Worm (Caenorhabditis elegans) whole organism, L4 larva: ENCODE data around the gene hlh-10.

Source experiments
- cey-2 ChIP-seq: sonication (generic microtip); optimal IDR thresholded peaks from 3 replicates; lab custom pipeline; 2017; ENCODE audit warnings: missing genetic modification characterization, mild to moderate bottlenecking, missing compliant biosample characterization, antibody characterized with exemption, borderline replicate concordance; ENCODE audit not compliant: insufficient read depth
- egl-43 ChIP-seq: fragments of 200-800 bp; sonication (Bioruptor generic); IDR thresholded peaks from 2 replicates; pipeline ENCODE4 v1.3.6; 2022; ENCODE audit warnings: missing genetic modification reagents, missing genetic modification characterization, missing compliant biosample characterization
- lin-13 ChIP-seq: fragments of 150-350 bp; optimal IDR thresholded peaks from 2 replicates; lab custom pipeline; 2014; ENCODE audit warnings: missing biosample characterization, missing genetic modification reagents, missing genetic modification characterization
- lin-39 ChIP-seq: fragments of 150-350 bp; optimal IDR thresholded peaks from 2 replicates; lab custom pipeline; 2014; ENCODE audit warnings: missing biosample characterization, missing genetic modification reagents, missing genetic modification characterization
- lsy-2 ChIP-seq, 2 experiments: fragments of 150-350 bp in 1 of 2; sonication (generic microtip) in 1 of 2; optimal IDR thresholded peaks; 2 replicates each; lab custom pipeline; 2014 to 2017; ENCODE audit warnings: missing biosample characterization in 2 of 2, missing genetic modification characterization in 2 of 2
- mdt-29 ChIP-seq: fragments of 200-800 bp; sonication (Bioruptor generic); IDR thresholded peaks from 2 replicates; pipeline ENCODE4 v1.3.6; 2022; ENCODE audit warnings: missing genetic modification reagents, missing genetic modification characterization, missing compliant biosample characterization
- nhr-11 ChIP-seq: fragments of 150-350 bp; optimal IDR thresholded peaks from 2 replicates; lab custom pipeline; 2014; ENCODE audit warnings: missing biosample characterization, missing genetic modification characterization
- nhr-237 ChIP-seq: sonication (generic microtip); optimal IDR thresholded peaks from 2 replicates; lab custom pipeline; 2017; ENCODE audit warnings: missing biosample characterization, missing genetic modification characterization
- unc-62 ChIP-seq, 3 experiments: fragments of 150-350 bp in 1 of 3; sonication (generic microtip); optimal IDR thresholded peaks in 2 of 3; peaks in 1 of 3; 1 replicate in 1 of 3; 2 replicates in 2 of 3; lab custom pipeline; 2014 to 2017; ENCODE audit warnings: missing biosample characterization in 3 of 3, missing genetic modification characterization in 3 of 3, missing genetic modification reagents in 3 of 3, missing genotype in 1 of 3
- ztf-11 ChIP-seq: fragments of 150-350 bp; optimal IDR thresholded peaks from 2 replicates; lab custom pipeline; 2014; ENCODE audit warnings: missing biosample characterization, missing genetic modification characterization

- TF ChIP-seq lin-39 (tag; lab: Kevin White, UChicago) (no peak), lsy-2 (tag; optimal IDR thresholded peaks at IDR 0.05; lab: Kevin White, UChicago) (no peak), egl-43 (GFP tag; lab: Robert Waterston, UW) (no peak), ztf-11 (tag; lab: Kevin White, UChicago) (no peak), unc-62 (GFP tag; optimal IDR thresholded peaks at IDR 0.05 in 1 of 2; lab: Kevin White, UChicago) (no peak), unc-62 (tag; optimal IDR thresholded peaks at IDR 0.05; lab: Kevin White, UChicago) (no peak), lin-13 (GFP tag; lab: Kevin White, UChicago) (no peak), mdt-29 (GFP tag; lab: Robert Waterston, UW) (no peak), cey-2 (tag; lab: Kevin White, UChicago) (no peak), nhr-11 (tag; lab: Kevin White, UChicago) (no peak), nhr-237 (tag; lab: Kevin White, UChicago) (no peak)
These were observed 35.0 kb upstream of the hlh-10 start for ce11 chrV:9316970-9317369.
